Worm (Caenorhabditis elegans): ENCODE data around the gene T16G1.5.

T16G1.5 gene

DNA sequence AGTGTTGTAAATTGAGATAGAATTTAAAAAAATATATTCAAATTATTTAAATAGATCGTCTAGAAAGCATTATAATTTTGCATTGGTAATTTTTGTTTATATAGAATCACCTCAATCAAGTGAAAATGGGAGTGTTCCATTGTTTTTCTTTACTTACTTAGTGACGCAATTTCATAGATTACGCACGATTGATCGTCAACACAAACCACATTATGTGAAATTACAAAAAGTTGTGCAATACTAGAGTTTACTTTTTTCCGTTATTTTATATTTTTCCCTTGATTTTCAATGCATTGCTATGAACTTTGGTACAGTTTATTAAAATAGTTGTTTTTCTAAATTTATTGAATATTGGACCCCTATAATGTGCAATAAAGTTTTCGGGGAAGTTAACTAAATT, at the start of gene T16G1.5:
T16G1.5 (minus strand) TSS at position 119 of the 400 bp plus-strand sequence.
- TF ChIP-seq M03D4.4 (tag; optimal IDR thresholded peaks at IDR 0.05) (no peak), zip-8 (tag; optimal IDR thresholded peaks at IDR 0.05) (peak; percentile 39)

DNA sequence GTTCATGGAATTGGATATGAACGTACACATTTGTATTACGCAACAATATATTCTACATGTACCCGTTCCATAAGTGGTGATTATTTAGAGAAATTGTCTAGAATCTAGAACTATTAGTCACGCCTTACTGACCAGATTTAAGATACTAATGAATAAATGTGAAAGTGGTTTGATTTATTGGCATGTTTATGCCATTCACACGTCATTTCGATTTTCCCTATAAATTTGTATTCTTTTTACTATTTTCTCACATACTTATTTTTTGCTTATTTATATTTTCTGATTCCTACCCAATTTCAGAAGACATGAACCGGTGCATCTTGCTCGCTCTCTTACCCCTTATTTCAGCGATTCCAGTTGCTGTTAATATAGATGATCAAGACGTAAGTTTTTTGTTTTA, 48.9 kb upstream of the T16G1.5 start, which contains the start of gene F15B9.8:
F15B9.8 (plus strand) TSS at position 301 of the 400 bp plus-strand sequence.
- TF ChIP-seq zip-8 (tag; optimal IDR thresholded peaks at IDR 0.05) (peak; percentile 72), nhr-237 (tag; optimal IDR thresholded peaks at IDR 0.05) (no peak), blmp-1 (tag; optimal IDR thresholded peaks at IDR 0.05) (peak; percentile 22)

DNA sequence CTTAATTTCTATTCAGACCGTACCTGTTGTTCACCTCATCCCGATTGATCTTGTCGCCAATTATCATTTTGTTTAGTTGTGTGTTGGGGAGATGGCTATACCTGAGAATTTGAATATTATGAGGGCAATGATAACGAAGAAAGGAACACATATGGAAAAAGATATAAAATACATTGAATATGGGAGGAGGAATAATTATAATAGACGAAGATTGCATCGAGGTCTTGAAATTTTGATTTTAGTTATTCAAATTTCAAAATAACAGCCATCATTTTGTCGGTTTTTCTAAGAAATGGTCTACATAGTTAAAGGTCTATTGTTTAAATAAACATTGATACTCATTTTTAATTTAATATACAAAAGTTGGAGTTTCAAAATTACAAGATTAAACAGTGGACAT, 47.7 kb upstream of the T16G1.5 start, which contains the start of gene shw-3:
shw-3 (minus strand) TSS at position 101 of the 400 bp plus-strand sequence.
- TF ChIP-seq ham-2 (GFP tag; optimal IDR thresholded peaks at IDR 0.05), result peak; percentile 21
- no peak for TF ChIP-seq lin-32 (GFP tag; optimal IDR thresholded peaks at IDR 0.05)

DNA sequence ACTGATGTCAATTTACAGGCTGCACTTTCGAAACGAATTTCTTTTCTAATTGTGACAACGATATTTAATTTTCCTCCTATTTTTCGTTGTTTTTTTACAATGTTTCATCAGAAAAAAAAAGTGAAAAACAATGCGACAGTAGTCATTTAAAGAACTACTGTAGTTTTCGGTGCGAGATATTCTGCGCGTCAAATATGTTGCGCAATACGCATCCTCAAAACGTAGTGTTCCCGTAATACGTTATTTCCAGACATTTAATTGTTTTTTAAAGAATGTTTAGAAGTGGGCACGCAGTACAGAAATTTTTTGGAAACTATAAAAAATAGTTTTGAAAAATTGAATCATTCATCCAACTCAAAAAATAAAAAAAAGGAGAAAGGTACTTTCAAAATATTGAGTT, 34.7 kb upstream of the T16G1.5 start:
- no peak for TF ChIP-seq blmp-1 (tag; optimal IDR thresholded peaks at IDR 0.05)
- TF ChIP-seq zip-8 (tag; optimal IDR thresholded peaks at IDR 0.05), result peak; percentile 66

DNA sequence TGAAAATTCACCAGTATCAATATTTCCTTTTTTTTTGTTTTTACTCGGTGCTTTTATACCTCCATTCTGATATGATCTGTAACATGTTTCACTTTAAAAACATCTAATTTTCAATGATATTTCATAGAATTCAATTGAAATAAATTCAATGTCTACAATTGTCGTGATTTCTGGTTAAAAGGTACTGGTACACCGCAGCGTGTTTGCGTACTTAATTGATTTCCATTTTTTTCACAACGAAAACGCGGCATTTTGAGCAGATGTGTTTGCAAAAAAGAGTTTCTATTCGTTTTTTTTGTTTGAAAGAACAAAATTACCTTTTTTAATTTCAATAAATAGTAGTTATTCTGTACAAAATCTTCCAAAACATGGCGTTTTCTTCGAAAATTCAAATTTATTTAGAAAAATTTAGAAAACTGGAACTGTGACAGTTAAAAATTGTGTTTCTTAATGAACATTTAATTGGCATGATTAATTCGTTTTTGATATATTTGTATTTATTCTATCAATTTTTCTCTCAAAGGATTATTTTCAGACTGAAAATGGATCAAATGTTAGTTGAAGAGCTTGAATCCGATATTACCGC, 31.3 kb upstream of the T16G1.5 start, which contains the start of gene pnn-1:
pnn-1 (plus strand) TSS at position 536 of the 586 bp plus-strand sequence.
- TF ChIP-seq flh-1 (GFP tag; optimal IDR thresholded peaks at IDR 0.05), result no peak
- TF ChIP-seq ceh-39 (tag; optimal IDR thresholded peaks at IDR 0.05), result no peak
- TF ChIP-seq nhr-76 (tag; optimal IDR thresholded peaks at IDR 0.05), result no peak
- peak; percentile 57 for TF ChIP-seq lsy-2 (tag; optimal IDR thresholded peaks at IDR 0.05)
- TF ChIP-seq ces-1 (GFP tag; optimal IDR thresholded peaks at IDR 0.05), result peak; percentile 79
- TF ChIP-seq ceh-43 (GFP tag; optimal IDR thresholded peaks at IDR 0.05), result no peak
- peak; percentile 15 for TF ChIP-seq mep-1 (tag; optimal IDR thresholded peaks at IDR 0.05)

DNA sequence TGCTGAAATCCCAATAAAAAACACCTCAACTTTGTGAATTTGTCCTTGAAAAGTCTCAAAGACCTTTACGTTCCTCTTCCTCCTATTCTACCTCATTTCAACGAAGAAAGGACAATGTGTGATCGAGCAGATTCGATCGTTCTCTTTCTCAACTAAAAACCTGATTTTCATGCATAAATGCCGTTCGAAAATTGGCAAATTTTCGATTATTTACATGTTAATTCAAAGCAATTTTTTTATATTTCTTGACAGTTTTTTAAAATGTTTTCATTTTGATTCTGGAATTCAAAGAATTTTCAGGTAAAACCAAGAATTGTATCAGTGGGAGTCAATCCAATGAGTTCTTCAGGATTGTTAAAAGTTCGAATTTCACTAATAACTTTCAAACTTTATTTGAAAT, 29.2 kb upstream of the T16G1.5 start, which contains the start of gene lin-46:
lin-46 (plus strand) TSS at position 301 of the 400 bp plus-strand sequence.
- TF ChIP-seq blmp-1 (tag; optimal IDR thresholded peaks at IDR 0.05), result no peak
- no peak for TF ChIP-seq M03D4.4 (tag; optimal IDR thresholded peaks at IDR 0.05)
- TF ChIP-seq lin-13 (tag; optimal IDR thresholded peaks at IDR 0.05), result no peak
- no peak for TF ChIP-seq elt-3 (tag; optimal IDR thresholded peaks at IDR 0.05)
- no peak for TF ChIP-seq flh-1 (GFP tag; optimal IDR thresholded peaks at IDR 0.05)
- TF ChIP-seq mab-5 (tag; optimal IDR thresholded peaks at IDR 0.05), result no peak
- no peak for TF ChIP-seq tbx-8 (GFP tag; optimal IDR thresholded peaks at IDR 0.05)

DNA sequence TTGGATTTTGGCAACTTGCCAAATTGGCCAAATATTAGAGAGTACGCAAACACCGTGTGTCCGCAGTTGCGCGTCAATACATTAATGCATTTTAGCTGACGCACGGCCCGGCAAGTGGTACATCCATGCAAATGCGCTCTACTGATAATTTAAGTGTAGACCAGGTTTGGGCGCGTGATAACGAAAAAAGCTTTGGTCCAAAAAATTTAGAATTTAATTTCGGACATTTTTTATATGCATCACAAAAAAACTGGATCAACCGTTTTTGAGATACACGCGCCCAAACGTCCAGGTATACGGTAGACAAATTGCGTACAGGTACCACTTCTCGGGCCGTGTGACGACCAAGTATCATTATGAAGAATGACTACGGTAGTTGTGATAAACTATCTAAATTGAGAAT, 28.6 kb upstream of the T16G1.5 start, which contains the start of gene R186.8:
R186.8 (minus strand) TSS at position 58 of the 403 bp plus-strand sequence.
- TF ChIP-seq unc-120 (tag; optimal IDR thresholded peaks at IDR 0.05; ENCODE audit: poor library complexity, severe bottlenecking), result peak; percentile 51
- TF ChIP-seq lin-13 (tag; optimal IDR thresholded peaks at IDR 0.05), result peak; percentile 21
- TF ChIP-seq sptf-1 (tag; optimal IDR thresholded peaks at IDR 0.05), result peak; percentile 15
- TF ChIP-seq lsy-2 (tag; optimal IDR thresholded peaks at IDR 0.05), result peak; percentile 90
- TF ChIP-seq nhr-237 (tag; optimal IDR thresholded peaks at IDR 0.05), result peak; percentile 23
- peak; percentile 63 for TF ChIP-seq ces-1 (GFP tag; optimal IDR thresholded peaks at IDR 0.05)
- TF ChIP-seq mls-2 (tag; optimal IDR thresholded peaks at IDR 0.05), result peak; percentile 20

DNA sequence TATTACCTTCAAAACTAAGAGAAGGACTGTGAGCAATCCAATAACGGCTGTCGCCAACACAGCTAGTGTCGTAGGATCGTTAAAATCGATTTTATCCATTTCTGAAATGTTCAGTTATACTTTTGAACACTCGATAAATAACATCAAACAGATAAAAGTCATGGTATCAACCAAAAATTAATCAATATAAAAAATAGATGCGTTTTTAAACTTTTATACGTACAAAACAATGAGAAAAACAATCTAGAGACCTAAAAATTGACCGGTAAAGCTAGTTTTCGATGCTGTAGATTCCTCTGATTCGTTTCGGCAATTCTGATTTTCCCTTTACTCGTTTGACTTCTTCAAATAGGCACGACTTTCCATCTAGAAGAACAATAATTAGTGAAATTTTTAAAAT, 27.8 kb upstream of the T16G1.5 start, which contains the start of gene R186.3:
R186.3 (minus strand) TSS at position 101 of the 400 bp plus-strand sequence.
- TF ChIP-seq cnd-1 (tag; optimal IDR thresholded peaks at IDR 0.05) (no peak), ham-2 (GFP tag; optimal IDR thresholded peaks at IDR 0.05) (no peak), drap-1 (GFP tag; optimal IDR thresholded peaks at IDR 0.05) (no peak), ces-1 (GFP tag; optimal IDR thresholded peaks at IDR 0.05) (no peak), nhr-12 (tag; optimal IDR thresholded peaks at IDR 0.05) (no peak), ceh-83 (GFP tag; optimal IDR thresholded peaks at IDR 0.05) (no peak)

Measured in whole organism, mixed stage, embryonic.